Fruit fly (Drosophila melanogaster): ENCODE data around the gene CG3108.
A peak's percentile ranks its signal among the peaks of the same experiment; 100 is the strongest.

CG3108 gene

dm6 chrX:5764001-5764892 is 17.2 kb downstream of the CG3108 start, which contains the start of the genes MAPk-Ak2 and CG42699 (continued):
- TF ChIP-seq CG6765 (GFP tag; optimal IDR thresholded peaks at IDR 0.05) (peak; percentile 82), Antp (GFP tag; optimal IDR thresholded peaks at IDR 0.05) (peak; percentile 53), Dbx (GFP tag; IDR thresholded peaks at IDR 0.05) (peak; percentile 62; the same call in 1 of the 3 replicates), BEAF-32 (GFP tag; optimal IDR thresholded peaks at IDR 0.05) (peak; percentile 64), Deaf1 (tag; optimal IDR thresholded peaks at IDR 0.05) (peak; percentile 21), CG3407 (GFP tag; optimal IDR thresholded peaks at IDR 0.05) (peak; percentile 90), CG13123 (GFP tag; optimal IDR thresholded peaks at IDR 0.05) (peak; percentile 89), pzg (GFP tag; optimal IDR thresholded peaks at IDR 0.05) (peak; percentile 77), h (optimal IDR thresholded peaks at IDR 0.05) (no peak), TFAM (GFP tag; optimal IDR thresholded peaks at IDR 0.05) (peak; percentile 38), CG1602 (GFP tag; optimal IDR thresholded peaks at IDR 0.05) (peak; percentile 56), tx (GFP tag; optimal IDR thresholded peaks at IDR 0.05) (peak; percentile 17), CG17612 (GFP tag; IDR thresholded peaks at IDR 0.05) (no peak), Jarid2 (GFP tag; optimal IDR thresholded peaks at IDR 0.05) (peak; percentile 82), stwl (tag; optimal IDR thresholded peaks at IDR 0.05) (peak; percentile 63), zfh1 (GFP tag; IDR thresholded peaks at IDR 0.05) (peak; percentile 78), nom (GFP tag; optimal IDR thresholded peaks at IDR 0.05) (peak; percentile 80), Awh (GFP tag; IDR thresholded peaks at IDR 0.05) (peak; percentile 94), Mad (GFP tag; optimal IDR thresholded peaks at IDR 0.05) (peak; percentile 49), ATbp (GFP tag; optimal IDR thresholded peaks at IDR 0.05) (peak; percentile 88), ro (GFP tag; IDR thresholded peaks at IDR 0.05) (no peak), Six4 (GFP tag; optimal IDR thresholded peaks at IDR 0.05) (peak; percentile 47), chm (GFP tag; IDR thresholded peaks at IDR 0.05) (peak; percentile 92), gt (GFP tag; IDR thresholded peaks at IDR 0.05) (no peak), CG4707 (GFP tag; optimal IDR thresholded peaks at IDR 0.05) (peak; percentile 91), Scr (GFP tag; IDR thresholded peaks at IDR 0.05; ENCODE audit: partially characterized antibody) (peak; percentile 66), klu (GFP tag; IDR thresholded peaks at IDR 0.05) (no peak), grau (tag; optimal IDR thresholded peaks at IDR 0.05) (peak; percentile 66), ERR (GFP tag; optimal IDR thresholded peaks at IDR 0.05) (peak; percentile 73), Sin3A (optimal IDR thresholded peaks at IDR 0.05) (peak; percentile 61), CG6175 (GFP tag; IDR thresholded peaks at IDR 0.05) (no peak), CG14667 (GFP tag; IDR thresholded peaks at IDR 0.05) (no peak), CG9876 (GFP tag; optimal IDR thresholded peaks at IDR 0.05) (peak; percentile 65), gsb (GFP tag; IDR thresholded peaks at IDR 0.05) (0 out of 2 replicates have a peak, but pooled peaks have one; percentile 36), Doc3 (GFP tag; IDR thresholded peaks at IDR 0.05; ENCODE audit: partially characterized antibody) (peak; percentile 46; the same call in 1 of the 3 replicates), sc (optimal IDR thresholded peaks at IDR 0.05) (no peak), sc (GFP tag; optimal IDR thresholded peaks at IDR 0.05) (peak; percentile 69), seq (GFP tag; IDR thresholded peaks at IDR 0.05) (peak; percentile 80), CG6791 (GFP tag; IDR thresholded peaks at IDR 0.05; ENCODE audit: partially characterized antibody) (peak; percentile 79), Poxn (GFP tag; IDR thresholded peaks at IDR 0.05) (no peak), pros (GFP tag; optimal IDR thresholded peaks at IDR 0.05) (peak; percentile 41), CG10267 (tag; optimal IDR thresholded peaks at IDR 0.05) (peak; percentile 46), CG17802 (tag; optimal IDR thresholded peaks at IDR 0.05) (peak; percentile 14), CG13894 (tag; optimal IDR thresholded peaks at IDR 0.05) (peak; percentile 90), z (GFP tag; IDR thresholded peaks at IDR 0.05) (peak; percentile 61; the same call in 1 of the 3 replicates), schlank (tag; optimal IDR thresholded peaks at IDR 0.05) (peak; percentile 83), lmd (GFP tag; IDR thresholded peaks at IDR 0.05) (no peak; the same call in 1 of the 2 replicates), Ada2b (GFP tag; IDR thresholded peaks at IDR 0.05) (no peak), CG33557 (GFP tag; optimal IDR thresholded peaks at IDR 0.05) (peak; percentile 90), ara (GFP tag; IDR thresholded peaks at IDR 0.05) (peak; percentile 71)

Data from whole organism, embryonic.